Fruit fly (Drosophila melanogaster): ENCODE results near the gene Spn28Dc.
A peak's percentile ranks its signal among the peaks of the same experiment; 100 is the strongest.

The Spn28Dc gene

dm6 chr2L:7960581-7961530 is 46.2 kb downstream of the Spn28Dc start:
- TF ChIP-seq CG8478 (optimal IDR thresholded peaks at IDR 0.05) (no peak), Dll (optimal IDR thresholded peaks at IDR 0.05) (no peak), usp (GFP tag; optimal IDR thresholded peaks at IDR 0.05) (no peak), psq (optimal IDR thresholded peaks at IDR 0.05) (no peak), EcR (GFP tag; optimal IDR thresholded peaks at IDR 0.05) (no peak), pan (optimal IDR thresholded peaks at IDR 0.05) (no peak)

- TF ChIP-seq usp (GFP tag; optimal IDR thresholded peaks at IDR 0.05): no peak
- no peak for TF ChIP-seq psq (optimal IDR thresholded peaks at IDR 0.05)
- TF ChIP-seq pan (optimal IDR thresholded peaks at IDR 0.05): no peak
- TF ChIP-seq CG8478 (optimal IDR thresholded peaks at IDR 0.05): no peak
- no peak for TF ChIP-seq EcR (GFP tag; optimal IDR thresholded peaks at IDR 0.05)
- TF ChIP-seq Dll (optimal IDR thresholded peaks at IDR 0.05): no peak
Measured at dm6 chr2L:7957068-7957868, 49.7 kb downstream of the Spn28Dc start.

dm6 chr2L:7956310-7957067 is 50.5 kb downstream of the Spn28Dc start:
- TF ChIP-seq EcR (GFP tag; optimal IDR thresholded peaks at IDR 0.05): peak in 1 of 2 experiments; percentile 86
- TF ChIP-seq CG8478 (optimal IDR thresholded peaks at IDR 0.05): no peak

DNA sequence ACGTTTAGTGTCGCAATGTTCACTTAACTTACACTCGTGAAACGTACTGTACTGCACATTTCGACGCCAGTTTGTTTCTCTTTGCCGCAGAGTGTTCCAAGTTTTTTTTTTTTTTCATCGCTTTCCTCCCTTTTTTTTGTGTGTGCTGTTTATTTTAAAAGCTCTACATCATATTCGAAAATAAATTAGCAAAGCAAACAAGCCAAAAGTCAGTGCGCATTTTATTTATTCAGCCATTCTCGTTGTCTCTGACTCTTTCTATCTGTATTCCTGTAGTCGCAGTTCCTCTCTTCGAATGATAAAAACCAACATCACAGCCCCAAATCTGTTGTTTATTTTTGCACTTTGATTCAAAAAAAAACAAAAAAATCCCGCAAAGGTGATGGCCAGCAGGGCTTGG is 52.4 kb downstream of the Spn28Dc start:
- TF ChIP-seq usp (GFP tag; optimal IDR thresholded peaks at IDR 0.05): no peak
- no peak for TF ChIP-seq pan (optimal IDR thresholded peaks at IDR 0.05)
- no peak for TF ChIP-seq CG8478 (optimal IDR thresholded peaks at IDR 0.05)
- TF ChIP-seq EcR (GFP tag; optimal IDR thresholded peaks at IDR 0.05): no peak
- TF ChIP-seq Dll (optimal IDR thresholded peaks at IDR 0.05): no peak
- TF ChIP-seq psq (optimal IDR thresholded peaks at IDR 0.05): no peak

Data from whole organism.